Worm (Caenorhabditis elegans): ENCODE measurements around the gene unc-30.

DNA sequence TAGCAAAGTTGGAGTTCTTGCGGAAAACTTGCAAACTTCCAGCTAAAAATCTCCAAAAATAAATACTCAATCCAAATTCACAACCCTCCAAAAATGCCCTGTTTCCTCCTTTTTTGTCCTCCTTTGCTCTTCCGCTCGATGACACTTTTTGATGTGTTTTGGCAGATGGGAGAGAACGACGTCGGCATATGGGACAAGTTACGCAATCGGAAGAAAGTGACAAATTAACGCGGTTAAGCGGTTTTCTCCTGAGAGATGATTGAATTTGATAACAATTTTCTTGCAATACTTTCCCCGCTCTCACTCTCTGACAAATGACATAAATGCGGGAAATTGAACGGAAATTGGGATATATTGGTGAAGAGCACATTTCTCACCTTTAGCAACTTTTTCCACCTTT, 2.1 kb upstream of the unc-30 start:
- no peak for TF ChIP-seq sox-2 (GFP tag; IDR thresholded peaks at IDR 0.05)
- no peak for TF ChIP-seq nfya-1 (tag; optimal IDR thresholded peaks at IDR 0.05)
- TF ChIP-seq elt-2 (tag; optimal IDR thresholded peaks at IDR 0.05): no peak
- TF ChIP-seq fkh-10 (GFP tag; optimal IDR thresholded peaks at IDR 0.05): no peak
- no peak for TF ChIP-seq tbx-2 (tag; optimal IDR thresholded peaks at IDR 0.05)

Data from whole organism, late embryonic.